Worm (Caenorhabditis elegans) whole organism, early embryonic: ENCODE data around the gene str-52.

Experiments
- ama-1 ChIP-seq: fragments of 150-350 bp; optimal IDR thresholded peaks from 2 replicates; lab custom pipeline; 2014
- flt-1 ChIP-seq: fragments of 200-800 bp; sonication (Bioruptor generic); IDR thresholded peaks from 2 replicates; pipeline ENCODE4 v1.3.6; 2022; ENCODE audit warnings: missing genetic modification characterization, missing compliant biosample characterization
- hnd-1 ChIP-seq: sonication (generic microtip); optimal IDR thresholded peaks from 2 replicates; lab custom pipeline; 2016; ENCODE audit warnings: missing genetic modification characterization, missing compliant biosample characterization
- pes-1 ChIP-seq: fragments of 200-800 bp; sonication (Bioruptor generic); IDR thresholded peaks from 2 replicates; pipeline ENCODE4 v1.3.6; 2022; ENCODE audit warnings: missing genetic modification reagents, missing genetic modification characterization, missing compliant biosample characterization
- sea-1 ChIP-seq: fragments of 200-800 bp; sonication (Bioruptor generic); conservative IDR thresholded peaks from 2 replicates; pipeline ENCODE4 v1.3.6; 2022; ENCODE audit warnings: missing genetic modification characterization, missing compliant biosample characterization
- tbx-37 ChIP-seq: fragments of 200-800 bp; sonication (Bioruptor generic); conservative IDR thresholded peaks from 2 replicates; pipeline ENCODE4 v1.3.6; 2022; ENCODE audit warnings: missing genetic modification reagents, missing genetic modification characterization, missing compliant biosample characterization

DNA sequence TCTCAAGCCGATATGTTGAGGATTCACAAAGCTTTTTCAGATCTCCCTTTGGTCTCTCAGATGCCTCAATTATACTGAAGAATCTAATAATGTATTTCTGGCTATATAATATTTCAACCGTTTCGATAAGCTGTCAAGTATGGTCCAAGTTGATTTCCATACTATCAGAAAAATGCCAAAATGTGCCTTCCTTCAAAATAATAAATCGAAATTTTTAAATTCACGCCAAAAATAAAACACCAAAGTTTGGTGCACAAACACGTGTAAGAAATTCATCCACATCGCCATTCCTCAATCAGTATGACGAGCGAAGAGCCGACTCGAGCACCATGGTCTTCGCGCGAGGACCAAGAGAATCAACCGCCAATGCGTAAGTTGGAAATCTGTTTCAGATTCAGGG lies 26.4 kb downstream of the str-52 start, which contains the start of gene F22F7.11:
- TF ChIP-seq flt-1 (GFP tag; lab: Robert Waterston, UW), result no peak
- TF ChIP-seq sea-1 (GFP tag; lab: Robert Waterston, UW), result no peak
- no peak for TF ChIP-seq hnd-1 (tag; lab: Kevin White, UChicago)
- no peak for TF ChIP-seq tbx-37 (GFP tag; lab: Robert Waterston, UW)
- TF ChIP-seq ama-1, result no peak
- TF ChIP-seq pes-1, result no peak
